Worm (Caenorhabditis elegans) whole organism, L4/young adult: ENCODE data around the gene chs-2.

ENCODE experiments used
- W03F9.2 ChIP-seq: fragments of 150-350 bp; optimal IDR thresholded peaks from 2 replicates; lab custom pipeline; 2014; ENCODE audit warnings: missing biosample characterization, missing genetic modification characterization
- him-1 ChIP-seq: sonication (generic microtip); optimal IDR thresholded peaks from 2 replicates; lab custom pipeline; 2016; ENCODE audit warnings: missing genotype, missing genetic modification reagents, missing genetic modification characterization, missing compliant biosample characterization

DNA sequence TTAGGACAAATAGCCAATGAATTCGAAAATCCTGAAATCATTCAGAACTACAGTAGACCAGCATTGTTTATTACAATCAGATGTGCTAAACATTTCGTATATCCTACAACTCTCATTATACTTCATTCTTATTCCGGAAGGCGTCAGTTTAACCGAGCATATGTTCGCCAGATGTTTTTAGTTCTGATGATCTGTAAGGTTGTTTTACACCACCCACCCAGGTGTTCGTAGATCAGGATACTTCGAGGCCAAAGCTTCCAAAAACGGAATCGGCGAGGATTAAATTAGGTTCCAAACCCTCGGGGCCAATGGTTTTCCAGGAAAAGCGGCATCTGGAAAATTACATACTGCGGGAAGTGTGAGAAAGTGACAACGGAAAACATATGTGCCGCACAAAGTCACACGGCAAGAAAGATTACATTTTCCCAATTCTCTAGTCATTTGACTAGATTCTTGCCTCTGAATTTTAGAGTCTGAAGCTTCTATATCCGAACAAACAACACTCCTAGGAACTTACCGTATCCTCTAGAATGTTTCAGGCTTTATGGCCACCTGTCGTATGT, 36.1 kb upstream of the chs-2 start:
- TF ChIP-seq him-1 (no peak), W03F9.2 (tag; lab: Kevin White, UChicago) (no peak)
